Worm (Caenorhabditis elegans): ENCODE data around the gene ZK938.1.

ce11 chrII:9797664-9798063, 31.5 kb upstream of the ZK938.1 start, which contains the start of gene cyp-13A4:
- TF ChIP-seq flt-1 (GFP tag; IDR thresholded peaks at IDR 0.05) (no peak), scrt-1 (GFP tag; IDR thresholded peaks at IDR 0.05) (no peak), ceh-13 (GFP tag; optimal IDR thresholded peaks at IDR 0.05) (no peak), ama-1 (optimal IDR thresholded peaks at IDR 0.05) (no peak)
